Fruit fly (Drosophila melanogaster) whole organism, larva: ENCODE data around the gene dj.

Experiments used
- noc ChIP-seq: fragments of 200-800 bp; sonication (Bioruptor generic); optimal IDR thresholded peaks from 3 replicates; lab custom pipeline; 2019; ENCODE audit warnings: missing biosample characterization, mild to moderate bottlenecking, missing genetic modification characterization, moderate library complexity

Gene dj

DNA sequence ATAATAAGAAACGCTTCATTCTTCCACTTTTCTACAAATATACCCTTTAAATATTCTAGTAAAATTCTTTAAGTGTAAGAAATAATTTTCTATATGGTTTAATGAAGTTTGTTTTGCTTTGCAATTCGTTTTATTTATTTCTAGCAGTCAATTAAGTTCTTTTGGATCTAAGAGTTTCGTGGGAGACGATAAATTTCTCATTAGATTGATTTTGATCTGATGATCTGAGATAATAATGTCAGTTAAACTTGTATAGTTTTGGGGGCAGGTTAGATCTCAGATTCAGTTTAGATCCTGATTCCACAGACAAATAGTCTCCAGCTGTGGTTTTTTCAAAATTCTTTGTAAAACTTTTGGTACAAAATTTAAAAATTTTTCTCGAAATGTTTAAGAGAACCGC, at the start of gene dj:
Gene dj (plus strand): TSS at position 301 of the 400 bp plus-strand sequence.
- TF ChIP-seq noc = no peak

DNA sequence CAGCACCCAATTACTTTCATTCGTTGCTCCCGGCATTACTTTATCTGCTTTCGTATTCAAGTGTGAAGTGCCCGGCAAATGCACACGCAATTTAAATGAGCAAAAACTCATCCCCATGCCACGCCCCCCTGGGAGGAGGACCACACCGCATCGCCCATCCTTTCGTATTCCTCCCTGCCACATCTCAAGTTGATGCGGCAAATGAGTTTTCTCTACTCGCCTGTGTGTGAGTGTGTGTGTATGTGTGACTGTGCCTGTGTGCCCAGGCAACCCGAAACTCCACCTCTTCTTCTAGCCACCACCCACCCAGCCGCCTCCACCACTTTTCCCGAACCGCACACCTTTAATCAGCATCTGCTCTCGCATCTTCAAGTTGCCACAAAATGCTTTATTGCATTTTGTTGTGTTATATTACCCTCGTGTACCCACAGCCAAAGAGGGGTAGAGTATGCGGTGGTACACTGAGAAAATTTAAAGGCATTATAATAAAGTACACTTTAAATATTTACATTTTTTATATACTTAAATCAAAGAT, 48.0 kb upstream of the dj start:
- no peak for TF ChIP-seq noc

- no peak for TF ChIP-seq noc
Measured at dm6 chr3R:7024574-7024973, 34.5 kb upstream of the dj start.

dm6 chr3R:7025241-7025640, 33.9 kb upstream of the dj start:
- TF ChIP-seq noc = no peak

- TF ChIP-seq noc = no peak
Measured at dm6 chr3R:7028554-7028953, 30.6 kb upstream of the dj start.

- no peak for TF ChIP-seq noc
Measured at dm6 chr3R:7029434-7029833, 29.7 kb upstream of the dj start.

DNA sequence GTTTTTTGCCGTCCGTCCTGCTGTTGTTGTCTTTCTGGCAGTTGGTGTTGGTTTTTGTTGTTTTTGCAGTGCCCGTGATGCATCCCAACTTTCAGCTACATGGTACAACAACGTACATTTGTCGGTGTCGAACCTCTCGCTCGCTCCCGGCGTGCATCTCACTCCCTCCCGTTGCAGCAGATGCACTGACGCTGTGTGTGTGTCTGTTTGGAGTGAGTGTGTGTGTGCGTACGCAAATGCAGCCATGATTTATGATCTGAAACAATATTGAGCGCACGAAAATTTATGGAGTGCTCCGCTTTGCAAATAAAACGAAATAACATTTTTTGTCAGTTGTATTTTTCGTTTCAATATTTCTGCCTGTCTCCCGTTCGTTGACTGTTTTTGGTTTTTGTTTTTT, 27.6 kb upstream of the dj start:
- no peak for TF ChIP-seq noc

DNA sequence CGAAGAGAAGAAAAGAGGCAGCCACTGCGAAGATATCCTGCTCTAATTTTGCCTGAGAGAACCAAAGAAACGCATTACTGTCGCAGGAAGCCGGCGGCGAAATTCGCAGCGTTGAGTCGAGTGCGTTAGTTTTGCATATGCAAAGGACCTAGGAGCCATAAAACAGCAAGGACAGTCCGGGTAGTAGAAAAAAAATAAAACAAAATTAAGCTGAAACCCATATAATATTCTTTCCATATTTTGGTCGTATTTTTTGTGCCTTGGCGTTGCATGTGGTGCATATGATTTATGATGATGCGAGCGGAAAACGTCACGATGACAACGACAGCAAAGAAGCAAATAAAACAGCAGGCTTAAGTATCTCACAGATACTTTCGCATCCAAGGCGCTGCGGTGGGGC, 25.4 kb upstream of the dj start:
- TF ChIP-seq noc = no peak

dm6 chr3R:7034440-7034839, 24.7 kb upstream of the dj start:
- no peak for TF ChIP-seq noc

- no peak for TF ChIP-seq noc
Measured at dm6 chr3R:7035703-7036266, 23.3 kb upstream of the dj start.

DNA sequence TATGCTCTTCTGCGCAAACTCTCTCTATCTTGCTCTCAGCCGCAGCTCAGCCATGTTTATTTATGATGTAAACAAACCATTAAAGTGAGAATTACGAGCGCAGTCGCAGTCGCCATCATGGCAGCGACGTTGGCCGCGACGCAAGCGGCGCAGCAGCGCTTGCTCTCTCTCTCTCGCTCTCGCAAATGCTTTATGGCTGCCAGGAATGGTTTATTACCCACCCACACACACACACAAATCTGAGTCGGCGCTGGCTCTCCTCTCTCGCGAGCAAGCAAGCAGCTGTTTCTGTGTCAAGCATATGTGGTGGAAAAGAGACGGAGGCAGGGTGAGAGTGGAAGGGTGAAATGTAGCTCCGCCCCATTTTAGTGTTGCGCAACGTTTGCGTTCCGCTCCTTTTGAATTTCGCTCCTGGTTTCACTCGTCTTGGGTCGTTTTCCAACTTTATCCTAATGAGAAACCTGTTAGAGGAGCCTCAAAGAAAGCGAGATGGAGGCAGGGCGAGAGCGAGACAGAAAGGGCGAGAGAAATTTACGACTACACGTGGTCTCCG, 21.8 kb upstream of the dj start:
- no peak for TF ChIP-seq noc

DNA sequence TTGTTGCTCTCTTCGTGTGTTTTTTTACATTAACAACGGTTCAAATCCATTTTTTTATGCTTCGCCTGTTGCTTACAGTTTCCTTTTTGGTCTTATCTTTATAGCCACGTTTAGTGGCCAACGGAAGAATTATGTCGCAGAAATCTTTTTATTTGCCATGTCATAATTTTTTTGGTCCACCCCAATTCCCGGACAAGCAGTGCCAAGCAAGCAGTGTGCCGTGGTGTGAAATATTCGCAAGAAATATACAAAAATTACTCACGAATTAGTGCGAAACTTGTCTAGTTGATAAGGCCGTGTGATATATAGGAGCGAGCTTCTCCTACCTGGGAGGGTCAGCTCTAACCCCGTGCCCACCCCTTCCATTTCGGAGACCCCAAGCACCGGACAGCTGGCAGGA, 18.2 kb upstream of the dj start:
- no peak for TF ChIP-seq noc

- TF ChIP-seq noc = no peak
Measured at dm6 chr3R:7044016-7044415, 15.1 kb upstream of the dj start.

- peak; percentile 54 for TF ChIP-seq noc
Measured at dm6 chr3R:7052242-7052641, 6.9 kb upstream of the dj start, which contains the start of gene Sodh1. TSS of gene Sodh1 (plus strand) at chr3R:7052335.

dm6 chr3R:7054286-7054685, 4.8 kb upstream of the dj start, which contains the start of gene CG1979:
TSS of gene CG1979 (plus strand) at chr3R:7054586.
- no peak for TF ChIP-seq noc

dm6 chr3R:7058017-7058416, 1.1 kb upstream of the dj start:
- TF ChIP-seq noc = peak; percentile 63

DNA sequence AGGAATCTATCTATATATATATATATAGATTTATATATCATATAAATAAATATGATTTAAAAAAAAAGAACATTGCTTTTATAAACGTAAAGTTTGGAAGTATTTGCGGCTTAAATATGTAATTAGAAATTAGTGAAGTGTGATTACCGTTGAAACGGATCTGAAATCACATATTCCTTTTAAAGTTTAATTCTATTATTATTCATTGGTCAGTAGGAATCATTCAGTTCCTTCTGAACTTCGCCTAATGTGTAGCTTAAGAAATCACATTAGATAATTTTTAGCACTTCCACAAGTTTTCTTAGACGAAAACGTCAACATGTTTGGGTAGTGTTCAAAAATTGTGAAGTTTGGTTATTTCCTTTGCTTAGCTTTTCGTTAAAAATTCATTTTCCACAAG, 1.4 kb downstream of the dj start, which contains the start of gene djl:
Gene djl (plus strand): TSS at position 301 of the 400 bp plus-strand sequence.
- TF ChIP-seq noc = no peak

- TF ChIP-seq noc = no peak
Measured at dm6 chr3R:7061875-7062274, 2.8 kb downstream of the dj start, which contains the start of gene Mst84B. TSS of gene Mst84B (plus strand) at chr3R:7062175.

dm6 chr3R:7066267-7066666, 7.2 kb downstream of the dj start:
- no peak for TF ChIP-seq noc
